Worm (Caenorhabditis elegans): ENCODE results near the gene str-164.

Gene str-164

DNA sequence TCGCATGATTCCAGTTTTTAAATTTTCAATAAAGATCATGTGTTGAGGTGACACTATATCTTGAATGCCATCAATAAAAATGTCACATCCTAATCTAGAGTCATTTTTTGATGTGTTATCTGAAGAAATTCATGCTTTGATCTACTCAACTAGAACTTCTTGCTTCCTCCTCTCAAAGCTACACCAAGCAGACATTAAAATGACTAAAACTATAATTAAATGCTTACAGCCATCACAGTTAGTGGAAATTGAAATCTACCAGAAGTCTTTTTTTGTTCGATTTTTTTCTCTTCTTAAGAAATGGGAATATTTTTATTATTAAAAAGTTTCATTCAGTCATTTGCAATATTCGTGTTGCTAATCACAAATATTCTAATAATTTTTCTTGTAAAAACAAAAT is 42.8 kb upstream of the str-164 start, which contains the start of gene str-158:
Gene str-158 (plus strand): TSS at position 301 of the 400 bp plus-strand sequence.
- TF ChIP-seq rec-8 (tag; optimal IDR thresholded peaks at IDR 0.05) (no peak), Y53F4B.3 (GFP tag; IDR thresholded peaks at IDR 0.05) (no peak), sea-2 (GFP tag; IDR thresholded peaks at IDR 0.05) (no peak), madf-10 (tag; optimal IDR thresholded peaks at IDR 0.05) (no peak), unc-130 (GFP tag; optimal IDR thresholded peaks at IDR 0.05) (no peak), pbrm-1 (GFP tag; IDR thresholded peaks at IDR 0.05) (no peak), unc-62 (GFP tag; optimal IDR thresholded peaks at IDR 0.05) (no peak), nhr-80 (tag; optimal IDR thresholded peaks at IDR 0.05) (no peak), snpc-1.3 (tag; optimal IDR thresholded peaks at IDR 0.05; ENCODE audit: insufficient read depth) (no peak), repo-1 (tag; optimal IDR thresholded peaks at IDR 0.05) (no peak), B0035.1 (tag; optimal IDR thresholded peaks at IDR 0.05) (no peak), lin-35 (GFP tag; optimal IDR thresholded peaks at IDR 0.05) (no peak), K12H6.12 (tag; optimal IDR thresholded peaks at IDR 0.05) (no peak)

ce11 chrIV:4920595-4920994 is 39.9 kb upstream of the str-164 start:
- TF ChIP-seq hsf-1 (GFP tag; IDR thresholded peaks at IDR 0.05): peak; percentile 97
- TF ChIP-seq ceh-40 (GFP tag; IDR thresholded peaks at IDR 0.05): peak; percentile 85; the same call in 1 of the 2 replicates

DNA sequence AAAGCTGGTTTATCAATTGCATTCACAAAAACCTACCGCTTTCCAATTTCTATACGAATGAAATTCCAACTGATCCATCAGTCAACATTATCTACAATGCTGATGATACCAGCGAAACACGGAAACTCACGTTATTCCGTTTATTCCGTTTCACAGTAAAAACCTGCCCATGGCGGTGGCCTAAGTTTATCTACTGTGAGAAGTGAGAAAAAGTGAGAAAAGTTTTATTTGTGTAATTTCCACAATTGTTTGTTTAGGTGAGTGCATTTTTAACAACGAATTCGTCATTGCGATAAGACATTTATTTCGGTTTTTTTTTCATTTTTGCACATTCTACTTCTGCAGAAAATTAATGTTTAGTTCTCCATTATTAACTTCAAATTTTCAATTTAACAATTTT is 30.5 kb upstream of the str-164 start, which contains the start of gene Y9C9A.8:
Gene Y9C9A.8 (plus strand): TSS at position 301 of the 400 bp plus-strand sequence.
- TF ChIP-seq sea-2 (GFP tag; IDR thresholded peaks at IDR 0.05): no peak
- no peak for TF ChIP-seq lin-54 (GFP tag; optimal IDR thresholded peaks at IDR 0.05)
- TF ChIP-seq tbx-9 (tag; optimal IDR thresholded peaks at IDR 0.05; ENCODE audit: borderline replicate concordance): no peak
- no peak for TF ChIP-seq akir-1 (GFP tag; optimal IDR thresholded peaks at IDR 0.05)

DNA sequence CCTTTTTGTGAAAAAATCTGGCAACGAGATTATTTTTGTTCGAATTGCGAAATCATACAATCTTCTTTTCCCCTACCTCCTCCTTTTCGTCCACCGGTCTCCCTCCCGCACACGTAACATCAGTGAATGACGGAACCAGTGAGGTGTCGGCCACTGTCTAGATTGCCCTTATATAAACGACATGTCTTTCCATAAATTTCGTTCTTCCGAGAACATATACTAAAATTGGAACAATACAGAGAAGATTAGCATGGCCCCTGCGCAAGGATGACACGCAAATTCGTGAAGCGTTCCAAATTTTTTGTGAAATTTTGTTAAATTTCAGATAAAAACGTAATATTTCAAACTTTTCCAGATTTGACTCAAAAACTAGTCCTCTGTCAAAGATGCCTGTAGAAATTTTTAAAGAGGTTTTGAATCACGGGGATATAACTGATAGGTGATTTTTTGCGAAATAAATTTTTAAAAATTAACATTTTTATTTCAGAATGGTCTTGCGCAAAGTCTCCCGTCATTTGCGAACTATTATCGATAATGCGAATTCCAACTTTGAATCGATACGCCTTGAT is 29.7 kb upstream of the str-164 start:
- TF ChIP-seq madf-3 (GFP tag; IDR thresholded peaks at IDR 0.05) (no peak), hrde-1 (tag; optimal IDR thresholded peaks at IDR 0.05; ENCODE audit: borderline replicate concordance) (no peak), Y53F4B.3 (GFP tag; IDR thresholded peaks at IDR 0.05) (no peak), nhr-90 (tag; optimal IDR thresholded peaks at IDR 0.05) (peak; percentile 31), cebp-1 (GFP tag; IDR thresholded peaks at IDR 0.05) (peak; percentile 44; the same call in 1 of the 2 replicates), cebp-1 (tag; optimal IDR thresholded peaks at IDR 0.05) (no peak), F33H1.4 (GFP tag; IDR thresholded peaks at IDR 0.05) (peak; percentile 46), ztf-18 (tag; optimal IDR thresholded peaks at IDR 0.05) (peak; percentile 69), egl-44 (GFP tag; IDR thresholded peaks at IDR 0.05) (peak; percentile 39; the same call in 1 of the 2 replicates), ZK185.1 (tag; optimal IDR thresholded peaks at IDR 0.05; ENCODE audit: poor library complexity, severe bottlenecking) (peak; percentile 19), B0261.1 (tag; optimal IDR thresholded peaks at IDR 0.05) (peak; percentile 61), somi-1 (GFP tag; optimal IDR thresholded peaks at IDR 0.05) (no peak), Y56A3A.18 (GFP tag; IDR thresholded peaks at IDR 0.05) (peak; percentile 93), Y53G8AR.9 (GFP tag; conservative IDR thresholded peaks at IDR 0.05) (no peak), let-607 (tag; optimal IDR thresholded peaks at IDR 0.05) (peak in 1 of 2 experiments; percentile 39), lin-40 (tag; optimal IDR thresholded peaks at IDR 0.05) (no peak), zim-3 (tag; optimal IDR thresholded peaks at IDR 0.05) (no peak), ekl-4 (GFP tag; IDR thresholded peaks at IDR 0.05) (no peak; the same call in 1 of the 2 replicates), akir-1 (GFP tag; optimal IDR thresholded peaks at IDR 0.05) (no peak), Y67H2A.10 (GFP tag; conservative IDR thresholded peaks at IDR 0.05) (no peak), sdz-38 (tag; optimal IDR thresholded peaks at IDR 0.05) (no peak), ceh-79 (tag; optimal IDR thresholded peaks at IDR 0.05) (no peak), ztf-6 (GFP tag; IDR thresholded peaks at IDR 0.05) (no peak), ceh-91 (GFP tag; IDR thresholded peaks at IDR 0.05) (no peak), F39B2.1 (GFP tag; IDR thresholded peaks at IDR 0.05) (no peak), madf-6 (GFP tag; IDR thresholded peaks at IDR 0.05) (no peak; the same call in 1 of the 2 replicates), F37B4.10 (GFP tag; IDR thresholded peaks at IDR 0.05) (no peak)

All from whole organism, young adult.